Worm (Caenorhabditis elegans) whole organism, L4/young adult: Measurements from ENCODE around the gene Y82E9BL.5.

Experiments
- W03F9.2 ChIP-seq: fragments of 150-350 bp; optimal IDR thresholded peaks from 2 replicates; lab custom pipeline; 2014; ENCODE audit warnings: missing biosample characterization, missing genetic modification characterization
- him-1 ChIP-seq: sonication (generic microtip); optimal IDR thresholded peaks from 2 replicates; lab custom pipeline; 2016; ENCODE audit warnings: missing genotype, missing genetic modification reagents, missing genetic modification characterization, missing compliant biosample characterization

- no peak for TF ChIP-seq W03F9.2 (tag; lab: Kevin White, UChicago)
- TF ChIP-seq him-1 (tag; lab: Kevin White, UChicago), result no peak
Observed at ce11 chrIII:1347539-1347938, at the start of gene Y82E9BL.5.
